Fruit fly (Drosophila melanogaster): ENCODE data around the gene CG46513.
"Not testable (repeated sequence)": the region's sequence is repeated elsewhere in the genome, so short reads cannot be mapped to it uniquely, and the experiment has no call there.

DNA sequence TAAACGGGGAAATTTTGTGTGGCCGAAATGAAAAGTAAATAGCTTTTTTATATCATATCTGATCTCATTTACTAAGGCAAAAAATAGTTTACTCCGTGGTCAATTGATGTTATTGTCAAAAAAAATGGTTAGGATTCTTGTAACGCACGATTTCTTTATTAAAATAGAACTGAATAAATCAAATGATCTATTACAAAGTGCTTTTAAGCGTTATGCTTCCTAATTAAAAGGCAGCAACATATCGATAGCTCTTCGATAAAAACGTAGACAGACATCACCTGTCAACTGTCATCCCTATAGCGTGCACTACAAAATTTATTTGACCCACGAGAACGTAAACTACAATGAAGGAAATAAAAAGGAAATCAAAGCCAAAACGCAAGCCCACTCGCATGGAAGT is 4.8 kb downstream of the CG46513 start, which contains the start of gene CG46514:
- TF ChIP-seq fd59A, Met, lz (GFP tag; optimal IDR thresholded peaks at IDR 0.05): not testable (repeated sequence)
